Fruit fly (Drosophila melanogaster) whole organism, embryonic: ENCODE results near the gene e.

Experiments
- Atf3 ChIP-seq: fragments of 200-800 bp; sonication (Bioruptor generic); optimal IDR thresholded peaks from 3 replicates; lab custom pipeline; 2016; ENCODE audit warnings: missing biosample characterization, missing genetic modification characterization
- CG10274 ChIP-seq: fragments of 200-800 bp; sonication (Bioruptor generic); optimal IDR thresholded peaks from 3 replicates; lab custom pipeline; 2017; ENCODE audit warnings: missing biosample characterization, mild to moderate bottlenecking, missing genetic modification characterization
- CG10366 ChIP-seq: fragments of 200-800 bp; sonication (Bioruptor generic); IDR thresholded peaks from 2 replicates; pipeline ENCODE4 v1.3.6; 2022; ENCODE audit warnings: missing biosample characterization, missing genetic modification characterization
- CG10462 ChIP-seq: fragments of 200-800 bp; sonication (Bioruptor generic); optimal IDR thresholded peaks from 2 replicates; lab custom pipeline; 2016; ENCODE audit warnings: missing biosample characterization, missing genetic modification characterization
- CG11696 ChIP-seq: fragments of 200-800 bp; sonication (Bioruptor generic); IDR thresholded peaks from 2 replicates; pipeline ENCODE4 v1.3.6; 2022; ENCODE audit warnings: missing biosample characterization, missing genetic modification characterization
- CG13624 ChIP-seq: fragments of 200-800 bp; sonication (Bioruptor generic); optimal IDR thresholded peaks from 2 replicates; lab custom pipeline; 2016; ENCODE audit warnings: missing biosample characterization, missing genetic modification characterization
- CG14014 ChIP-seq: fragments of 200-800 bp; sonication (Bioruptor generic); IDR thresholded peaks from 2 replicates; pipeline ENCODE4 v1.3.6; 2022; ENCODE audit warnings: missing biosample characterization, missing genetic modification characterization
- CG14860 ChIP-seq: fragments of 200-800 bp; sonication (Bioruptor generic); IDR thresholded peaks from 3 replicates; pipeline ENCODE4 v1.3.6; 2022; ENCODE audit warnings: missing biosample characterization, missing genetic modification characterization; ENCODE audit not compliant: partially characterized antibody
- CG14965 ChIP-seq: fragments of 200-800 bp; sonication (Bioruptor generic); optimal IDR thresholded peaks from 2 replicates; lab custom pipeline; 2016; ENCODE audit warnings: missing biosample characterization, missing genetic modification characterization, borderline replicate concordance
- CG16813 ChIP-seq: fragments of 200-800 bp; sonication (Bioruptor generic); IDR thresholded peaks from 3 replicates; pipeline ENCODE4 v1.3.6; 2022; ENCODE audit warnings: missing biosample characterization, missing genetic modification characterization; ENCODE audit not compliant: partially characterized antibody
- CG16815 ChIP-seq: fragments of 200-800 bp; sonication (Bioruptor generic); optimal IDR thresholded peaks from 3 replicates; lab custom pipeline; 2017; ENCODE audit warnings: missing biosample characterization, mild to moderate bottlenecking, missing genetic modification characterization
- CG17612 ChIP-seq: fragments of 200-800 bp; sonication (Bioruptor generic); IDR thresholded peaks from 2 replicates; pipeline ENCODE4 v1.3.6; 2022; ENCODE audit warnings: missing biosample characterization, missing genetic modification characterization
- CG18476 ChIP-seq: fragments of 200-800 bp; sonication (Bioruptor generic); optimal IDR thresholded peaks from 2 replicates; lab custom pipeline; 2016; ENCODE audit warnings: missing biosample characterization, mild to moderate bottlenecking, missing genetic modification characterization
- CG18764 ChIP-seq: fragments of 200-800 bp; sonication (Bioruptor generic); optimal IDR thresholded peaks from 3 replicates; lab custom pipeline; 2016; ENCODE audit warnings: missing biosample characterization, missing genetic modification characterization
- CG2875 ChIP-seq: fragments of 200-800 bp; sonication (Bioruptor generic); optimal IDR thresholded peaks from 2 replicates; lab custom pipeline; 2017; ENCODE audit warnings: missing biosample characterization, mild to moderate bottlenecking, missing genetic modification characterization, missing genetic modification reagents
- CG30020 ChIP-seq: fragments of 200-800 bp; optimal IDR thresholded peaks from 2 replicates; lab custom pipeline; 2019; ENCODE audit warnings: missing biosample characterization, mild to moderate bottlenecking, missing genetic modification characterization, moderate library complexity
- CG30403 ChIP-seq: fragments of 200-800 bp; sonication (Bioruptor generic); optimal IDR thresholded peaks from 3 replicates; lab custom pipeline; 2016; ENCODE audit warnings: missing biosample characterization, missing genetic modification characterization
- CG4730 ChIP-seq: fragments of 200-800 bp; sonication (Bioruptor generic); IDR thresholded peaks from 2 replicates; pipeline ENCODE4 v1.3.6; 2022; ENCODE audit warnings: missing biosample characterization, missing genetic modification characterization
- CG4854 ChIP-seq: fragments of 200-800 bp; sonication (Bioruptor generic); optimal IDR thresholded peaks from 2 replicates; lab custom pipeline; 2016; ENCODE audit warnings: missing biosample characterization, missing genetic modification characterization, inconsistent platforms
- CG5953 ChIP-seq: fragments of 200-800 bp; sonication (Bioruptor generic); IDR thresholded peaks from 2 replicates; pipeline ENCODE4 v1.3.6; 2022; ENCODE audit warnings: missing biosample characterization, missing genetic modification characterization
- CG6254 ChIP-seq: fragments of 200-800 bp; sonication (Bioruptor generic); optimal IDR thresholded peaks from 3 replicates; lab custom pipeline; 2017; ENCODE audit warnings: mild to moderate bottlenecking, missing biosample characterization, missing genetic modification reagents, missing genetic modification characterization
- CG6854 ChIP-seq: fragments of 200-800 bp; sonication (Bioruptor generic); optimal IDR thresholded peaks from 3 replicates; lab custom pipeline; 2017; ENCODE audit warnings: missing biosample characterization, mild to moderate bottlenecking, missing genetic modification characterization
- CG7928 ChIP-seq: fragments of 200-800 bp; sonication (Bioruptor generic); optimal IDR thresholded peaks from 2 replicates; lab custom pipeline; 2017; ENCODE audit warnings: missing biosample characterization, mild to moderate bottlenecking, missing genetic modification characterization
- CG8478 ChIP-seq: fragments of >200 bp; optimal IDR thresholded peaks from 2 replicates; lab custom pipeline; 2018
- CrebB ChIP-seq: fragments of 200-800 bp; sonication (Bioruptor generic); optimal IDR thresholded peaks from 3 replicates; lab custom pipeline; 2018; ENCODE audit warnings: missing biosample characterization, mild to moderate bottlenecking, missing genetic modification characterization
- D ChIP-seq, 2 experiments: fragments of 200-800 bp in 1 of 2; fragments of >200 bp in 1 of 2; sonication (Bioruptor generic) in 1 of 2; optimal IDR thresholded peaks; 2 replicates in 1 of 2; 3 replicates in 1 of 2; lab custom pipeline; 2017; ENCODE audit warnings: mild to moderate bottlenecking in 1 of 2, missing biosample characterization in 1 of 2, missing genetic modification characterization in 1 of 2, missing genetic modification reagents in 1 of 2
- D19A ChIP-seq: fragments of 200-800 bp; optimal IDR thresholded peaks from 3 replicates; lab custom pipeline; 2019; ENCODE audit warnings: missing biosample characterization, mild to moderate bottlenecking, missing genetic modification characterization, moderate library complexity
- Dip3 ChIP-seq: fragments of 200-800 bp; sonication (Bioruptor generic); optimal IDR thresholded peaks from 3 replicates; lab custom pipeline; 2016; ENCODE audit warnings: missing biosample characterization, missing genetic modification characterization
- Hand ChIP-seq: fragments of 200-800 bp; sonication (Bioruptor generic); optimal IDR thresholded peaks from 2 replicates; lab custom pipeline; 2017; ENCODE audit warnings: mild to moderate bottlenecking, missing biosample characterization, missing genetic modification reagents, missing genetic modification characterization
- Nf-YB ChIP-seq: fragments of 200-800 bp; sonication (Bioruptor generic); optimal IDR thresholded peaks from 3 replicates; lab custom pipeline; 2019; ENCODE audit warnings: missing biosample characterization, mild to moderate bottlenecking, missing genetic modification characterization, moderate library complexity
- Nf-YC ChIP-seq: fragments of 200-800 bp; optimal IDR thresholded peaks from 3 replicates; lab custom pipeline; 2019; ENCODE audit warnings: missing biosample characterization, mild to moderate bottlenecking, missing genetic modification characterization, moderate library complexity
- Sox100B ChIP-seq: fragments of 200-800 bp; sonication (Bioruptor generic); optimal IDR thresholded peaks from 3 replicates; lab custom pipeline; 2018; ENCODE audit warnings: missing biosample characterization, mild to moderate bottlenecking, missing genetic modification characterization
- Xrp1 ChIP-seq: fragments of 200-800 bp; sonication (Bioruptor generic); IDR thresholded peaks from 2 replicates; pipeline ENCODE4 v1.3.6; 2022; ENCODE audit warnings: missing biosample characterization, missing genetic modification characterization
- ase ChIP-seq: fragments of 200-800 bp; sonication (Bioruptor generic); IDR thresholded peaks from 3 replicates; pipeline ENCODE4 v1.3.6; 2022; ENCODE audit warnings: missing biosample characterization, missing genetic modification characterization
- btn ChIP-seq: fragments of 200-800 bp; sonication (Bioruptor generic); optimal IDR thresholded peaks from 2 replicates; lab custom pipeline; 2016; ENCODE audit warnings: missing biosample characterization, missing genetic modification characterization
- cas ChIP-seq: fragments of 200-800 bp; sonication (Bioruptor generic); IDR thresholded peaks from 2 replicates; pipeline ENCODE4 v1.3.6; 2022; ENCODE audit warnings: missing biosample characterization, missing genetic modification characterization
- dpn ChIP-seq, 2 experiments: fragments of 200-800 bp; sonication (Bioruptor generic); optimal IDR thresholded peaks; 3 replicates each; lab custom pipeline; 2016; ENCODE audit warnings: missing biosample characterization in 2 of 2, missing genetic modification characterization in 2 of 2
- esg ChIP-seq: fragments of 200-800 bp; sonication (Bioruptor generic); conservative IDR thresholded peaks from 2 replicates; pipeline ENCODE4 v1.3.6; 2022; ENCODE audit warnings: missing biosample characterization, missing genetic modification characterization
- jigr1 ChIP-seq: fragments of 200-800 bp; sonication (Bioruptor generic); IDR thresholded peaks from 3 replicates; pipeline ENCODE4 v1.3.6; 2022; ENCODE audit warnings: missing biosample characterization, missing genetic modification characterization
- kah ChIP-seq: fragments of 200-800 bp; sonication (Bioruptor generic); optimal IDR thresholded peaks from 2 replicates; lab custom pipeline; 2018; ENCODE audit warnings: missing biosample characterization, mild to moderate bottlenecking, missing genetic modification characterization
- lbe ChIP-seq: fragments of 200-800 bp; sonication (Bioruptor generic); optimal IDR thresholded peaks from 2 replicates; lab custom pipeline; 2016; ENCODE audit warnings: missing biosample characterization, mild to moderate bottlenecking, missing genetic modification characterization
- odd ChIP-seq: fragments of 200-800 bp; sonication (Bioruptor generic); optimal IDR thresholded peaks from 2 replicates; lab custom pipeline; 2017; ENCODE audit warnings: missing biosample characterization, mild to moderate bottlenecking, missing genetic modification characterization
- pb ChIP-seq: fragments of 200-800 bp; sonication (Bioruptor generic); optimal IDR thresholded peaks from 3 replicates; lab custom pipeline; 2016; ENCODE audit warnings: missing biosample characterization, missing genetic modification characterization
- peb ChIP-seq: fragments of 200-800 bp; sonication (Bioruptor generic); IDR thresholded peaks from 2 replicates; pipeline ENCODE4 v1.3.6; 2022; ENCODE audit warnings: missing biosample characterization, missing genetic modification characterization
- pros ChIP-seq: fragments of 200-800 bp; sonication (Bioruptor generic); optimal IDR thresholded peaks from 3 replicates; lab custom pipeline; 2019; ENCODE audit warnings: missing biosample characterization, mild to moderate bottlenecking, missing genetic modification characterization, moderate library complexity
- sna ChIP-seq: fragments of 200-800 bp; sonication (Bioruptor generic); IDR thresholded peaks from 2 replicates; pipeline ENCODE4 v1.3.6; 2022; ENCODE audit warnings: missing biosample characterization, missing genetic modification characterization; ENCODE audit not compliant: partially characterized antibody
- sqz ChIP-seq: fragments of 200-800 bp; sonication (Bioruptor generic); optimal IDR thresholded peaks from 3 replicates; lab custom pipeline; 2018; ENCODE audit warnings: missing biosample characterization, mild to moderate bottlenecking, missing genetic modification characterization
- tup ChIP-seq: fragments of 200-800 bp; sonication (Bioruptor generic); optimal IDR thresholded peaks from 2 replicates; lab custom pipeline; 2016; ENCODE audit warnings: missing biosample characterization, mild to moderate bottlenecking, missing genetic modification characterization, moderate library complexity
- unpg ChIP-seq: fragments of 200-800 bp; sonication (Bioruptor generic); optimal IDR thresholded peaks from 3 replicates; lab custom pipeline; 2018; ENCODE audit warnings: missing biosample characterization, mild to moderate bottlenecking, missing genetic modification characterization, moderate library complexity
- usp ChIP-seq: fragments of >200 bp; optimal IDR thresholded peaks from 2 replicates; lab custom pipeline; 2017; ENCODE audit warnings: missing biosample characterization, missing genetic modification characterization
- wek ChIP-seq: fragments of 200-800 bp; sonication (Bioruptor generic); optimal IDR thresholded peaks from 3 replicates; lab custom pipeline; 2018; ENCODE audit warnings: missing biosample characterization, mild to moderate bottlenecking, missing genetic modification characterization, moderate library complexity

The e gene

dm6 chr3R:21268873-21269272 lies 31.9 kb upstream of the e start, which contains the start of gene Rab1 (continued):
- TF ChIP-seq jigr1 (GFP tag; lab: Robert Waterston, UW) (no peak), cas (GFP tag; lab: Robert Waterston, UW) (no peak), CG10366 (GFP tag; lab: Robert Waterston, UW) (no peak), Atf3 (GFP tag; lab: Kevin White, UChicago) (no peak), Xrp1 (0 out of 2 replicates have a peak, but pooled peaks have one; percentile 33), pb (GFP tag; lab: Kevin White, UChicago) (peak; percentile 39), CG6854 (no peak), CG4854 (no peak), CG14965 (GFP tag; lab: Kevin White, UChicago) (no peak), CG6254 (GFP tag; lab: Kevin White, UChicago) (no peak), usp (GFP tag; lab: Kevin White, UChicago) (no peak), CG10274 (GFP tag; lab: Kevin White, UChicago) (no peak), Nf-YC (peak; percentile 10), btn (GFP tag; lab: Kevin White, UChicago) (no peak), Sox100B (GFP tag; lab: Kevin White, UChicago) (no peak), CG18476 (GFP tag; lab: Kevin White, UChicago) (no peak), CG10462 (no peak), CrebB (tag; lab: Kevin White, UChicago) (no peak), odd (GFP tag; lab: Kevin White, UChicago) (no peak), CG13624 (GFP tag; lab: Kevin White, UChicago) (peak; percentile 55), tup (GFP tag; lab: Kevin White, UChicago) (no peak), CG16813 (GFP tag; lab: Robert Waterston, UW) (0 out of 3 replicates have a peak, but pooled peaks have one; percentile 24), wek (GFP tag; lab: Kevin White, UChicago) (peak; percentile 41), CG7928 (peak; percentile 94), lbe (GFP tag; lab: Kevin White, UChicago) (peak; percentile 16), D19A (tag; lab: Kevin White, UChicago) (no peak), CG5953 (no peak), dpn (GFP tag; optimal IDR thresholded peaks at IDR 0.05; lab: Kevin White, UChicago) (peak; percentile 29 to 33), CG18764 (GFP tag; lab: Kevin White, UChicago) (peak; percentile 18), CG30403 (peak; percentile 14), sna (no peak), Dip3 (GFP tag; lab: Kevin White, UChicago) (peak; percentile 1), CG14014 (no peak), CG8478 (no peak), unpg (GFP tag; lab: Kevin White, UChicago) (peak; percentile 24), Nf-YB (no peak), kah (no peak), pros (no peak), Hand (GFP tag; lab: Kevin White, UChicago) (no peak), ase (GFP tag; lab: Robert Waterston, UW) (no peak), D (optimal IDR thresholded peaks at IDR 0.05; lab: Kevin White, UChicago) (no peak), D (GFP tag; optimal IDR thresholded peaks at IDR 0.05; lab: Kevin White, UChicago) (peak; percentile 36), CG17612 (GFP tag; lab: Robert Waterston, UW) (no peak), CG16815 (GFP tag; lab: Kevin White, UChicago) (no peak), CG2875 (GFP tag; lab: Kevin White, UChicago) (no peak), CG30020 (tag; lab: Kevin White, UChicago) (peak; percentile 1), esg (GFP tag; lab: Robert Waterston, UW) (no peak), peb (GFP tag; lab: Robert Waterston, UW) (no peak), CG4730 (GFP tag; lab: Robert Waterston, UW) (no peak), CG14860 (GFP tag; lab: Robert Waterston, UW) (no peak), CG11696 (GFP tag; lab: Robert Waterston, UW) (no peak), sqz (GFP tag; lab: Kevin White, UChicago) (no peak)
